Fruit fly (Drosophila melanogaster) whole organism, embryonic: ENCODE measurements around the gene ss.

ENCODE experiments used
- GATAe ChIP-seq: fragments of 200-800 bp; sonication (Bioruptor generic); conservative IDR thresholded peaks from 2 replicates; pipeline ENCODE4 v1.3.6; 2022; ENCODE audit warnings: missing biosample characterization, missing genetic modification characterization
- fd102C ChIP-seq: fragments of 200-800 bp; sonication (Bioruptor generic); optimal IDR thresholded peaks from 2 replicates; lab custom pipeline; 2018; ENCODE audit warnings: missing biosample characterization, mild to moderate bottlenecking, missing genetic modification characterization, moderate library complexity
- fru ChIP-seq: fragments of >200 bp; optimal IDR thresholded peaks from 2 replicates; lab custom pipeline; 2017
- hkb ChIP-seq, 2 experiments: fragments of 200-800 bp in 1 of 2; fragments of >200 bp in 1 of 2; sonication (Bioruptor generic) in 1 of 2; IDR thresholded peaks in 1 of 2; optimal IDR thresholded peaks in 1 of 2; 2 replicates each; pipeline versions ENCODE4 v1.3.6 to Lab custom; 2017 to 2022; ENCODE audit warnings: missing biosample characterization in 1 of 2, missing genetic modification characterization in 1 of 2
- mam ChIP-seq: fragments of 200-800 bp; sonication (Bioruptor generic); optimal IDR thresholded peaks from 3 replicates; lab custom pipeline; 2016; ENCODE audit warnings: missing biosample characterization, missing genetic modification characterization

DNA sequence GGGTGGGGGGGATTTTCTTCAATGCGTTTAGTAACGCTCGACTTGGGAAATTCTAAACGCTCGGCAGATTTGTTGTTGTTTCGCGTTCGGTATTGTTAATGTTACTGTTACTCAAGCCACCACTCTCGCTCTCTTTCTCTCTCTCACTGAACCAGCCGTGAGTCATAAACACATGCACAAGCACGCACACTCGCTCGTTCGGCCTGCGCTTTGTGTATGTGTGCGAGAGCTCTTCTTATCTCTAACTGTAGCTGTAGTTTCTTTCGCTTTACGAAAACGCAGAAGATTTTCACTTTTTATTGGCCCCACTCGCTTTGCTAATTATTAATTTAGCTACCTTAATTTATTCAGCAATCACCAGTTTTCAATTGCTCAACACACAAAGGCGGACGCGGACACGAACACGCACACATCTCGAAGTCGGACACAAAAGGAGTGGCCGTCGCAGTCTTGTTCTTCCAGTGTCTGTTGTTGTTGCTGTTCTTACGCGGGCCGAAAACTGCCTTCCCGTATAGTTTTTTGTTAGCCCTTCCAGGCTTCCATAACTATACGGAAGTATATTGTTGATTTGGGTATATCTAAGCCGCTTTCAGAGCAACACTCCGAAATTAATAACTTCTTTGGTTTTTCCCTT is 49.6 kb upstream of the ss start:
- TF ChIP-seq fd102C (no peak), fru (lab: Kevin White, UChicago) (no peak), mam (GFP tag; lab: Kevin White, UChicago) (no peak), GATAe (GFP tag; lab: Robert Waterston, UW) (no peak), hkb (optimal IDR thresholded peaks at IDR 0.05; lab: Kevin White, UChicago) (no peak), hkb (GFP tag; IDR thresholded peaks at IDR 0.05; lab: Robert Waterston, UW) (no peak)
